Worm (Caenorhabditis elegans): ENCODE measurements around the gene stip-1.

DNA sequence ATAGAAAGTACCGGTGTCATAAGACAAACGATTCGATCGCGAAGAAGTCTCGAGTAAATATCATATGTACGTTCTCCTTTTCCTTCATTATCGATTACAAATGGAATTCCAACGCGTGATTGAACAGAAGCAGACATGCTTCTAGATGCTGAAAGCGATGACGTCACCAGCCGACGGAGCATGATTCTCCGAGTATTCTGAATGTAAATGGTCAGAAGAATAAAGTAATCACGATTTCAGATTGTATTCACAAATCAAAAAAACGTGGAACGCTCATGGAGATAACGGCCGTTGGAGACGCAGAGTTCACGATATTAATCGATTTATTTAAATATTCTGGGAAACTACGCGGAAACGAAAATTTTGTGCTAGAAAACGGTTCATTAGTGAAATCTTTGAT lies 47.2 kb downstream of the stip-1 start, which contains the start of gene clpp-1:
- TF ChIP-seq lin-13 (GFP tag; optimal IDR thresholded peaks at IDR 0.05), result no peak
- TF ChIP-seq zag-1 (tag; optimal IDR thresholded peaks at IDR 0.05), result no peak

All from whole organism, L4 larva.